Fruit fly (Drosophila melanogaster): ENCODE data around the gene CG7215.

DNA sequence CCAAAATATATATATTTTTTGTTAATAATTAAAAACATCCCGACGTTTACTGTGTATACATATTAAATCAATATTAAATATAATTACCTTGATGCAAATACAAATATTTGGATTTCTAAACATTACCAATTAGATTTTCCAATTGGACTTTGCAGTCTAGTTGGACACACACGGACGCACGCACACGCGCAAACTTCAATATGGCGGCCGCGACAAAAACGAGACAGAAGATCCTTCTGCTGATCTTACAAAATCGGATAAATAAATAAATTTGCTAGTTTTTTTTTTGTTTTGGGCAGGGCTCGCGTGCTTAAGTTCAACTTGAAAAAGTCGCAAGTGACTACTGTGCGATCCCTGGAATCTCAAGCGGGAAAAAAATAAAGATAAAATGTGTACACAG, 10.5 kb downstream of the CG7215 start:
- TF ChIP-seq CG8478 (optimal IDR thresholded peaks at IDR 0.05) = no peak
- TF ChIP-seq CTCF (optimal IDR thresholded peaks at IDR 0.05) = no peak
